Worm (Caenorhabditis elegans): ENCODE results near the gene enpl-1.

ce11 chrIV:11083609-11084008 is 35.5 kb upstream of the enpl-1 start, which contains the start of gene klc-1:
- TF ChIP-seq tbx-2 (tag; optimal IDR thresholded peaks at IDR 0.05): no peak
- TF ChIP-seq nhr-11 (tag; optimal IDR thresholded peaks at IDR 0.05): no peak
- no peak for TF ChIP-seq ama-1 (optimal IDR thresholded peaks at IDR 0.05)
- no peak for TF ChIP-seq sdc-2 (tag; optimal IDR thresholded peaks at IDR 0.05)
- TF ChIP-seq pqm-1 (tag; optimal IDR thresholded peaks at IDR 0.05): no peak
- TF ChIP-seq unc-3 (GFP tag; conservative IDR thresholded peaks at IDR 0.05): no peak
- TF ChIP-seq unc-3 (tag; optimal IDR thresholded peaks at IDR 0.05): no peak
- no peak for TF ChIP-seq fkh-10 (GFP tag; optimal IDR thresholded peaks at IDR 0.05)
- no peak for TF ChIP-seq ceh-18 (tag; optimal IDR thresholded peaks at IDR 0.05)
- TF ChIP-seq rnt-1 (tag; optimal IDR thresholded peaks at IDR 0.05): no peak

Measured in whole organism, late embryonic.